Worm (Caenorhabditis elegans) whole organism, L3 larva: Measurements from ENCODE around the gene eat-4.

ENCODE experiments used
- aly-2 ChIP-seq: fragments of 150-350 bp; optimal IDR thresholded peaks from 2 replicates; lab custom pipeline; 2014; ENCODE audit warnings: missing biosample characterization, missing genetic modification characterization
- eor-1 ChIP-seq, 2 experiments: fragments of 150-350 bp; optimal IDR thresholded peaks; 2 replicates each; lab custom pipeline; 2014 to 2018; ENCODE audit warnings: missing biosample characterization in 2 of 2, missing genetic modification characterization in 2 of 2
- nfya-1 ChIP-seq: sonication (generic microtip); optimal IDR thresholded peaks from 2 replicates; lab custom pipeline; 2017; ENCODE audit warnings: missing genetic modification characterization, mild to moderate bottlenecking, missing compliant biosample characterization, antibody characterized with exemption, moderate library complexity; ENCODE audit not compliant: insufficient read depth
- nhr-11 ChIP-seq: fragments of 150-350 bp; optimal IDR thresholded peaks from 2 replicates; lab custom pipeline; 2014; ENCODE audit warnings: missing biosample characterization, missing genetic modification characterization
- nhr-237 ChIP-seq: fragments of 150-350 bp; optimal IDR thresholded peaks from 2 replicates; lab custom pipeline; 2014; ENCODE audit warnings: missing biosample characterization, missing genetic modification characterization
- nhr-28 ChIP-seq: fragments of 150-350 bp; optimal IDR thresholded peaks from 2 replicates; lab custom pipeline; 2014; ENCODE audit warnings: missing biosample characterization, missing genetic modification characterization
- nhr-76 ChIP-seq: fragments of 150-350 bp; sonication (generic microtip); optimal IDR thresholded peaks from 5 replicates; lab custom pipeline; 2014; ENCODE audit warnings: missing biosample characterization, missing genetic modification characterization
- skn-1 ChIP-seq: fragments of 150-350 bp; optimal IDR thresholded peaks from 2 replicates; lab custom pipeline; 2014; ENCODE audit warnings: missing biosample characterization, missing genetic modification characterization

ce11 chrIII:9118921-9119606 is 17.6 kb upstream of the eat-4 start, which contains the start of gene ced-11:
- TF ChIP-seq nhr-237 (no peak), skn-1 (tag; lab: Kevin White, UChicago) (no peak), nhr-28 (no peak), aly-2 (tag; lab: Kevin White, UChicago) (no peak), nhr-76 (no peak), nfya-1 (tag; lab: Kevin White, UChicago) (no peak), eor-1 (tag; optimal IDR thresholded peaks at IDR 0.05; lab: Kevin White, UChicago) (no peak), nhr-11 (tag; lab: Kevin White, UChicago) (no peak)
